Worm (Caenorhabditis elegans): ENCODE measurements around the gene shw-1.

shw-1 gene

DNA sequence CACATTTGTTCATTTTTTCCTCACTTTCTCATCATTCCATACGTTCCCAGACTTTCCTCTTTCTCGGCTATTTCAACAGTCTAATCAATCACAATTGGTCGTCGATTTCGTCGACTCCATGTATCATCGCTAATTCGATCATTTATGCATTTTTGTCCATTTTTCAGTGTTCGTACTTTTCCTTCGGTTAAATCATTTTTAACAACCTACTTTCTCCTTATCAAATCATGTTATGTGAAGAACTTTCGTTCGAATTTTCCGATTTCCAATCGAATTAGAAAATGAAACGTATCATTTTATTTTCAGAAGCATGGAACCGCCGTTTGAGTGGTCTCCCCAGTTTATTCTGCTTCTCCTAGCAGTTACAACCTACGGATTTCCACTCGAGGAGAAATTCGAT, 25.1 kb upstream of the shw-1 start, which contains the start of gene eff-1:
Gene eff-1, plus strand, starts transcription at position 301 of the 400 bp plus-strand sequence.
- TF ChIP-seq ceh-13 (GFP tag; optimal IDR thresholded peaks at IDR 0.05), result no peak

DNA sequence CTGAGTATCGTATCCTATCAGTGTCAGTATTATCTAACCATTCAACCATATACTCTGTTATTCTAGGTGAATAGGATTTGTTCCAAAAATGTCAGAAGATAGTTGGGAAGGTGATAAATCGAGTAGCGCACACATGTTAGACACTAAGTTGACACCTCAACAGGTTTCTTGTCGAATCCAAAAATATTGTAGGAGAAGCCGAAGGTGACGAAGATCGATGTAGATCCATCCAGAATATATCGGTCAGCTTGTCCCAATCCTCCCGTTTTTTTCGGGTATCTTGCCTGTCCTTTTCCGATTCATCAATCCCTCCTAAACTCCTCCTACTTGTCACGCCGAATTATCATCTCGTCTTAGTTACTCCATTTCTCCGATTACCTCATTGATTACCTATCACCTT, 24.3 kb upstream of the shw-1 start:
- TF ChIP-seq hmg-4 (GFP tag; optimal IDR thresholded peaks at IDR 0.05) (no peak), flt-1 (GFP tag; IDR thresholded peaks at IDR 0.05) (no peak), B0310.2 (tag; optimal IDR thresholded peaks at IDR 0.05) (no peak), tra-4 (tag; optimal IDR thresholded peaks at IDR 0.05) (no peak), hnd-1 (tag; optimal IDR thresholded peaks at IDR 0.05) (no peak), scrt-1 (GFP tag; IDR thresholded peaks at IDR 0.05) (no peak), hmbx-1 (tag; optimal IDR thresholded peaks at IDR 0.05) (no peak)

DNA sequence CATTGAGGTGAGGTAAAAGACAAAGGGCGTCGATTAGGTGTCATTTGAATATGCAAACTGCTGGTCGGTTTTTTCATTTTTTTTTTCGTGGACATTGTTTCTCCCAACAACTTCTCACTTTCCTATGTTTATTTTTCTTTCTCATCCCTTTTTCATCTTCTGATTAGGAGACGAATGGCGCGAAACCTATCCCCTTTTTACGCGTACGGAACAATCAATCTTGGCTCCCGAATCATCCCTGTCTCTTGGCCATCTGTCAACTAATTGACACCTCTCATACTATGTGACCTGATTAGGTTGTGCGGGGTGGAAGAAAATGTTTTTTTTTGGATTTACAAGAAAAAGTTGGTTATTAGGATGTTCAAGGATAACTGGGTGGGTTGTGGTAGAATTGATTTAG, 23.5 kb upstream of the shw-1 start:
- TF ChIP-seq aly-1 (tag; optimal IDR thresholded peaks at IDR 0.05), result no peak
- no peak for TF ChIP-seq B0310.2 (tag; optimal IDR thresholded peaks at IDR 0.05)
- no peak for TF ChIP-seq pes-1 (GFP tag; IDR thresholded peaks at IDR 0.05)
- no peak for TF ChIP-seq sea-1 (GFP tag; conservative IDR thresholded peaks at IDR 0.05)
- no peak for TF ChIP-seq flt-1 (GFP tag; IDR thresholded peaks at IDR 0.05)
- TF ChIP-seq hmbx-1 (tag; optimal IDR thresholded peaks at IDR 0.05), result no peak
- no peak for TF ChIP-seq tra-4 (tag; optimal IDR thresholded peaks at IDR 0.05)
- no peak for TF ChIP-seq tbx-11 (GFP tag; IDR thresholded peaks at IDR 0.05)
- TF ChIP-seq ets-7 (tag; optimal IDR thresholded peaks at IDR 0.05), result no peak
- no peak for TF ChIP-seq F13C5.2 (tag; optimal IDR thresholded peaks at IDR 0.05)
- no peak for TF ChIP-seq ama-1 (optimal IDR thresholded peaks at IDR 0.05)
- no peak for TF ChIP-seq ceh-13 (GFP tag; optimal IDR thresholded peaks at IDR 0.05)
- TF ChIP-seq tbx-37 (GFP tag; conservative IDR thresholded peaks at IDR 0.05), result no peak
- TF ChIP-seq hmg-4 (GFP tag; optimal IDR thresholded peaks at IDR 0.05), result no peak
- TF ChIP-seq hnd-1 (tag; optimal IDR thresholded peaks at IDR 0.05), result no peak
- TF ChIP-seq ceh-36 (tag; optimal IDR thresholded peaks at IDR 0.05), result no peak
- TF ChIP-seq scrt-1 (GFP tag; IDR thresholded peaks at IDR 0.05), result no peak

DNA sequence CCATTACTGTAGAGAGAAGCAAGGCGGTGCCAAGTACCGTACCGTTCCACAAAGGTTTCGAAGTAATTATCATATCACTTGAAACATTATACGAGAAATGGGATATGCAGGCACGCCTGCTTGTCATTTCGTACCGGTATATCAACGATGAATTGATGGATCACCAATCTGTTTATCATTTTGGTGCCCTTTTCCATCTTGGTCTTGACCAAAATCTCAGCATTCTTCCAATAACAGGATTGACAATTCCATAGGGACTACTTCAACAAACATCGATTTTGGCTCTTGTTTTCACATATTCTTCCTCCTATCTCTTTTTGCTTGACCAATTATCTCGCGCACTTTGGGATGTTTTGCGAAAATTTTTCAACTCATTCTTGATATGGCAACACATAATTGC, 17.8 kb upstream of the shw-1 start:
- TF ChIP-seq hmg-4 (GFP tag; optimal IDR thresholded peaks at IDR 0.05) (no peak), flt-1 (GFP tag; IDR thresholded peaks at IDR 0.05) (no peak), aly-1 (tag; optimal IDR thresholded peaks at IDR 0.05) (no peak), ceh-13 (GFP tag; optimal IDR thresholded peaks at IDR 0.05) (no peak)

DNA sequence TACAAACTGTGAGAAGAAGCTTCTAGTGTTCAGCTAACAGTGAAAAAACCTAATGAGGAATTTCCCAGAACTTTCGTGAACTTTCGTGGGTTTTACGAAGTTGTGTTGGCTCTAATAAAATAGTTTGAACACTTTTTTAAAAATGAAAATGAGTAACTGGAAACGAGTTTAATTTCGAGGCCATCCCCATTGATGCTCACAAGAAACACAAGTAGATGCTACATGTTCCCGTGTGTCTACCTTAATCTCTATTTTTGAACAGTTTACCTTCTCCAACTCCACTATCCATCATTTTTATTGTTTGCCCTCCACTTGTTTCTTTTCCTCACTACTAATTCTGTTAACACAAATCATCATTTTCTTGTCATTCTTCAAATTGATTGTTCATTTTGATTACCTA, 12.4 kb upstream of the shw-1 start, which contains the start of gene C26D10.7:
Gene C26D10.7, plus strand, starts transcription at position 301 of the 400 bp plus-strand sequence.
- TF ChIP-seq hmbx-1 (tag; optimal IDR thresholded peaks at IDR 0.05) (no peak), aly-1 (tag; optimal IDR thresholded peaks at IDR 0.05) (no peak), flt-1 (GFP tag; IDR thresholded peaks at IDR 0.05) (no peak), sea-1 (GFP tag; conservative IDR thresholded peaks at IDR 0.05) (no peak), F13C5.2 (tag; optimal IDR thresholded peaks at IDR 0.05) (no peak), tbx-37 (GFP tag; conservative IDR thresholded peaks at IDR 0.05) (no peak)

DNA sequence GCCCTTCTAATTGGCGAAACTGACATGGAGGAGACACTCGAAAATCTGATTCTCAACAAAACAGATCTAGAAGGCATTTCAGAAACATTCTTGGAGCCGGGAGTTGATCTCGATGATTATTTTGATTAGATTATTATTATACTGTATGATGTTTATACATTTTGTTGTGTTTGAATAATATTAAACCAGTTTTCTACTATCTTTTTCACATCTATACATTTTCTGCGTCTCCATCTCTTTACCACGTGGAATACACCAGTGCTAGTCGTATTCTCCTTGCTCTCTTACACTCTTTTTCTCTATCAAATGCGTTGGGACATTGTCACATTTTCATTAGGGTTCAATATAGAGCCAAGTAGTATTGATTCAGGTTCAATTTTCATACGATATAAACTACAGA, 8.2 kb upstream of the shw-1 start, which contains the start of gene C26D10.4:
Gene C26D10.4, plus strand, starts transcription at position 301 of the 400 bp plus-strand sequence.
- TF ChIP-seq tbx-11 (GFP tag; IDR thresholded peaks at IDR 0.05) (no peak), hnd-1 (tag; optimal IDR thresholded peaks at IDR 0.05) (no peak), tra-4 (tag; optimal IDR thresholded peaks at IDR 0.05) (no peak), pes-1 (GFP tag; IDR thresholded peaks at IDR 0.05) (no peak), flt-1 (GFP tag; IDR thresholded peaks at IDR 0.05) (no peak), hmg-4 (GFP tag; optimal IDR thresholded peaks at IDR 0.05) (no peak), F13C5.2 (tag; optimal IDR thresholded peaks at IDR 0.05) (no peak), scrt-1 (GFP tag; IDR thresholded peaks at IDR 0.05) (no peak), B0310.2 (tag; optimal IDR thresholded peaks at IDR 0.05) (no peak), ceh-36 (tag; optimal IDR thresholded peaks at IDR 0.05) (no peak)

DNA sequence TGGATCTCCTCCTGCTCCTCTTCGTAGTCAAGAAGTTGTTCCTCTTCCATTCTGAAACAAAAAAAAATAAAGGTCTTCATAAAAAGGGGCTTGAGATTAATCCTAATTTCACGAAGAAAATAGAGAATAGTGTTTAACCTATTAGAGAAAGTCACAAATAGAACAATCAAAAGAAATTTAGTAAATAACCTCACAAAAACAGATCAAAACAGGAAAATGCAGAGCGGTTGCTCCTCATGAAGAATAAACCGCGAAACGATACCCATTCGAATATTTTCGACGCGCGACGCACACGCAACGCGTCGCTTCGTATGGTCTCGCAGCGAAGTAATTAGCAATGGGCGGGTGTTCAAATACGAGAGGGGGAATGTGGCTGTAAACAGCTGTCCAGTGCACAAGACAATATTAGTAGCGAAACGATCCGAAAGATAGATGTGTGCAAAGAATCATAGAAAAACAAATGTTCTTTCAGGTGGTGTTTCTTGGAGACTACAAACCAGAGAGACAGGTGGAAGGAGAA, 7.6 kb upstream of the shw-1 start, which contains the start of gene hel-1:
Gene hel-1, minus strand, starts transcription at position 51 of the 520 bp plus-strand sequence.
- no peak for TF ChIP-seq pes-1 (GFP tag; IDR thresholded peaks at IDR 0.05)
- TF ChIP-seq tbx-37 (GFP tag; conservative IDR thresholded peaks at IDR 0.05), result 0 out of 2 replicates have a peak, but pooled peaks have one; percentile 41
- TF ChIP-seq F13C5.2 (tag; optimal IDR thresholded peaks at IDR 0.05), result peak; percentile 75
- peak; percentile 46; the same call in 1 of the 2 replicates for TF ChIP-seq flt-1 (GFP tag; IDR thresholded peaks at IDR 0.05)
- no peak for TF ChIP-seq hnd-1 (tag; optimal IDR thresholded peaks at IDR 0.05)
- TF ChIP-seq ama-1 (optimal IDR thresholded peaks at IDR 0.05), result no peak
- TF ChIP-seq tra-4 (tag; optimal IDR thresholded peaks at IDR 0.05), result no peak
- TF ChIP-seq hmg-4 (GFP tag; optimal IDR thresholded peaks at IDR 0.05), result peak; percentile 28

DNA sequence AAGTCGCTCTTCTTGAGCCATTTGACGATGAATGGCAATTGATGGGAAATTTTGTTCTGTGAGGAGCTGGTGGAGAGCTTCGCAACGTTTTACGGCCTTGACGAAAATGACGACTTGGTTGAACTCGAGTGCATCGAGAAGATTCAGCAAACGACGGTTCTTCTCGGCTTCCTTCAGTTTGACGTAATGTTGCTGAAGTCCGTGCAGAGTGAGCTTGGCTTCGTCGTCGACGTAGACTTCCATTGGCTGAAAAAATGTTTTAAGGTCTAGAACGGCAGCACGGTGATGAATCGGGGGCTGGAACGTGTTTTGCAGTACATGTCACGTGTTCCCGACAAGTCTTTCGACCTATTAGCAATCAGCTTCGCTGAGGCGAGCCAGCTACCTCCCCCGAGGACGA, 6.2 kb upstream of the shw-1 start:
- TF ChIP-seq ceh-36 (tag; optimal IDR thresholded peaks at IDR 0.05) (no peak), tbx-11 (GFP tag; IDR thresholded peaks at IDR 0.05) (no peak), tra-4 (tag; optimal IDR thresholded peaks at IDR 0.05) (no peak), pes-1 (GFP tag; IDR thresholded peaks at IDR 0.05) (no peak)
